Fruit fly (Drosophila melanogaster) whole organism, prepupa: ENCODE results near the gene CG6118.

Experiments
- CG6163 ChIP-seq: fragments of 200-800 bp; sonication (Bioruptor generic); IDR thresholded peaks from 3 replicates; pipeline ENCODE4 v1.3.6; 2022; ENCODE audit warnings: missing biosample characterization, missing genetic modification characterization
- Eip75B ChIP-seq: fragments of 200-800 bp; sonication (Bioruptor generic); optimal IDR thresholded peaks from 3 replicates; lab custom pipeline; 2016; ENCODE audit warnings: missing biosample characterization, missing genetic modification characterization
- Hr38 ChIP-seq: sonication (Bioruptor generic); optimal IDR thresholded peaks from 2 replicates; lab custom pipeline; 2016; ENCODE audit warnings: missing biosample characterization, missing genetic modification characterization
- OdsH ChIP-seq: fragments of 200-800 bp; sonication (Bioruptor generic); optimal IDR thresholded peaks from 3 replicates; lab custom pipeline; 2016; ENCODE audit warnings: missing biosample characterization, missing genetic modification characterization
- dac ChIP-seq: fragments of 200-800 bp; sonication (Bioruptor generic); optimal IDR thresholded peaks from 2 replicates; lab custom pipeline; 2017; ENCODE audit warnings: missing biosample characterization, mild to moderate bottlenecking, missing genetic modification characterization
- net ChIP-seq: fragments of 200-800 bp; sonication (Bioruptor generic); optimal IDR thresholded peaks from 3 replicates; lab custom pipeline; 2016; ENCODE audit warnings: missing biosample characterization, missing genetic modification characterization
- ss ChIP-seq, 2 experiments: fragments of 200-800 bp; sonication (Bioruptor generic); optimal IDR thresholded peaks; 2 replicates in 1 of 2; 3 replicates in 1 of 2; lab custom pipeline; 2017 to 2018; ENCODE audit warnings: mild to moderate bottlenecking in 2 of 2, missing biosample characterization in 2 of 2, missing genetic modification characterization in 2 of 2, moderate library complexity in 1 of 2

DNA sequence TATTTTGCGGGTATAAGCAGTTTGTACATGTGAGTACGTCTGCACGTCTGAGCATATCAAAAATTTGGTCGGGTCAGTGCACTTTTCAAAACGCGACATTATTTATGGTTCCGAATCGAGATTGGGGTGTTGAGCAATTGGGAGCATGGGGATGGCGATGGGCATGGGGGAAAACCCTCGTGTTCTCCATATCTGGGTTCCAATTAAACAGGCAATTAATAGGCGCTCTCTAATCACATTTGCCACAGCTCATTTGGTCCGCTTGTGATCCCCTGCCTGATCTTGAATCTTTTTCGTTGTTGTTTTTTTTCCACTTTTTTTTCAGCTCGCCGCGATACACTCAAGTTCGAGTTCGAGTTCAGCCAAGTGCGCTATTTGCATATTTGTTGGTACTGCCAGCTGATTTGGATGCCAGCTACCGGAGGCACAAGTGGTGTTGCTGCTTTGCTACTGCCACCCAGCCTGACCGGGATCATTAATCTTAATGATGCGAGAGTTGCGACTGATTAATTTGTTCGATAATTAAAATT lies 23.7 kb upstream of the CG6118 start:
- TF ChIP-seq dac (GFP tag; lab: Kevin White, UChicago) (no peak), CG6163 (GFP tag; lab: Robert Waterston, UW) (no peak), Eip75B (GFP tag; lab: Kevin White, UChicago) (no peak), ss (GFP tag; optimal IDR thresholded peaks at IDR 0.05; lab: Kevin White, UChicago) (no peak), Hr38 (GFP tag; lab: Kevin White, UChicago) (no peak), net (GFP tag; lab: Kevin White, UChicago) (no peak), OdsH (GFP tag; lab: Kevin White, UChicago) (no peak)
